Fruit fly (Drosophila melanogaster): ENCODE measurements around the gene CG14841.

The CG14841 gene

DNA sequence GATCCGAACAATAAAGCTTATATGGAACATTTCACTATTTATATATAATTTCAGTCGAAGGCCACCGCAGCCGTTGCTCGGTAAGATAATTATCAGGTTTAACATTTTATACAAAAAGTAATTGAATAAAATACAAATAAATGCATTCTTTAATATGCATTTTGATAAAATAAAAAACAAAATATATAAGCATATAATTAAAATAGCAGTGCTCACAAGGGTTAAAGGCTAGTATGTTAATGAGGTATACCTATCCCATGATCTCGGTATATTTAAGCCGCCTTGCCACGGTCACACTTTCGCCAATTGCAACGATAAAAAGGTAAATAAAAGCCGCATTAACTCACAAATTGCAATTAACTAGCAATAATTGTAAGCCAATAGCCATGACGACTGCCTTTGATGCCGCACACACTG, 46.6 kb upstream of the CG14841 start, which contains the start of gene Polr2I (continued):
- TF ChIP-seq CG3407 (GFP tag; optimal IDR thresholded peaks at IDR 0.05) (no peak), gfzf (GFP tag; optimal IDR thresholded peaks at IDR 0.05) (peak; percentile 62), jing (GFP tag; optimal IDR thresholded peaks at IDR 0.05) (no peak), toy (GFP tag; IDR thresholded peaks at IDR 0.05) (no peak), dati (GFP tag; IDR thresholded peaks at IDR 0.05) (no peak), CG10959 (GFP tag; IDR thresholded peaks at IDR 0.05) (peak; percentile 88), vnd (GFP tag; IDR thresholded peaks at IDR 0.05; ENCODE audit: partially characterized antibody) (no peak), D19B (GFP tag; optimal IDR thresholded peaks at IDR 0.05) (peak; percentile 4), CG2712 (tag; optimal IDR thresholded peaks at IDR 0.05) (peak; percentile 54), lola (GFP tag; optimal IDR thresholded peaks at IDR 0.05) (peak in 1 of 3 experiments; percentile 40), mld (GFP tag; IDR thresholded peaks at IDR 0.05; ENCODE audit: partially characterized antibody) (no peak), CG6689 (GFP tag; IDR thresholded peaks at IDR 0.05) (peak; percentile 42), CG17359 (tag; optimal IDR thresholded peaks at IDR 0.05) (peak; percentile 7), CG17802 (tag; optimal IDR thresholded peaks at IDR 0.05) (no peak), Rfx (GFP tag; IDR thresholded peaks at IDR 0.05) (peak; percentile 33; the same call in 1 of the 2 replicates), sisA (GFP tag; IDR thresholded peaks at IDR 0.05) (0 out of 2 replicates have a peak, but pooled peaks have one; percentile 10), CG9932 (GFP tag; IDR thresholded peaks at IDR 0.05) (peak; percentile 64), Hsf (GFP tag; optimal IDR thresholded peaks at IDR 0.05) (peak; percentile 13), CG9817 (tag; optimal IDR thresholded peaks at IDR 0.05) (peak; percentile 48), CG15269 (tag; optimal IDR thresholded peaks at IDR 0.05) (peak; percentile 44), yki (optimal IDR thresholded peaks at IDR 0.05) (no peak), bcd (GFP tag; optimal IDR thresholded peaks at IDR 0.05) (peak; percentile 50), Bdp1 (GFP tag; optimal IDR thresholded peaks at IDR 0.05) (no peak), pzg (GFP tag; optimal IDR thresholded peaks at IDR 0.05) (peak; percentile 24), CG17361 (GFP tag; IDR thresholded peaks at IDR 0.05) (peak; percentile 81), CG14710 (tag; optimal IDR thresholded peaks at IDR 0.05) (peak; percentile 65), pb (GFP tag; optimal IDR thresholded peaks at IDR 0.05) (no peak), esg (GFP tag; conservative IDR thresholded peaks at IDR 0.05) (0 out of 2 replicates have a peak, but pooled peaks have one; percentile 6), phol (tag; optimal IDR thresholded peaks at IDR 0.05) (peak; percentile 76), CG30020 (tag; optimal IDR thresholded peaks at IDR 0.05) (peak; percentile 29), Mad (GFP tag; optimal IDR thresholded peaks at IDR 0.05) (peak; percentile 12), HLHmδ (GFP tag; optimal IDR thresholded peaks at IDR 0.05) (no peak), ind (GFP tag; optimal IDR thresholded peaks at IDR 0.05) (peak; percentile 16), CG12659 (GFP tag; optimal IDR thresholded peaks at IDR 0.05) (peak; percentile 33), twi (tag; optimal IDR thresholded peaks at IDR 0.05) (peak; percentile 15), exex (tag; optimal IDR thresholded peaks at IDR 0.05) (peak; percentile 20), CG13775 (GFP tag; optimal IDR thresholded peaks at IDR 0.05) (peak; percentile 49), ranshi (GFP tag; IDR thresholded peaks at IDR 0.05) (peak; percentile 42; the same call in 1 of the 2 replicates), Dek (tag; optimal IDR thresholded peaks at IDR 0.05) (peak; percentile 13), lmd (GFP tag; IDR thresholded peaks at IDR 0.05) (peak; percentile 26; the same call in 1 of the 2 replicates), CG7786 (GFP tag; optimal IDR thresholded peaks at IDR 0.05) (no peak), lilli (GFP tag; optimal IDR thresholded peaks at IDR 0.05) (peak; percentile 15), CG3281 (GFP tag; optimal IDR thresholded peaks at IDR 0.05) (peak; percentile 22), CG2120 (GFP tag; optimal IDR thresholded peaks at IDR 0.05) (peak; percentile 30), dmrt11E (tag; optimal IDR thresholded peaks at IDR 0.05) (peak; percentile 44), CG5245 (GFP tag; optimal IDR thresholded peaks at IDR 0.05) (no peak), Stat92E (GFP tag; optimal IDR thresholded peaks at IDR 0.05) (no peak), Chrac-16 (GFP tag; optimal IDR thresholded peaks at IDR 0.05) (peak; percentile 39), CG8765 (GFP tag; IDR thresholded peaks at IDR 0.05) (no peak), Fer3 (tag; optimal IDR thresholded peaks at IDR 0.05) (peak; percentile 10)

All from whole organism, embryonic.